Worm (Caenorhabditis elegans): Measurements from ENCODE around the gene klf-1.

DNA sequence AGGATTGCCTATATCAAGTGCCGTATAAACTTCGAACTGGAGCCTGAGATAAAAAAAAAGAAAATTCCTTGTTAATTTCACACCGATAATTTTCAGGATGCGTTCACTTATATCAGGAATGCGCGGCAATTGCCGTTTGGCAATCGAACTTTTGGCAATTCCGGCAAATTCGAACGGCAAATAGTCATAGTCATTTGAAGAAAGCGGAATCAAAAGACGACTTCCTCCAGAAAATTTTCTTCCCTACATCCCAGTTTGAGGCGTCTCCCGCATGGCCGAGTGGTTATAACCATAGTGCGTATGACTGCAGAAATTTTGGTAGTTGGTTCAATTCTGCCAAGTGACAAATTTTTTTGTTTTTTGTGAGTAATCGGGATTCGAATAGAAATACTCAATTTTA lies 18.7 kb upstream of the klf-1 start, which contains the start of gene F56F11.4:
- no peak for TF ChIP-seq unc-39 (tag; optimal IDR thresholded peaks at IDR 0.05)
- TF ChIP-seq tbx-8 (GFP tag; optimal IDR thresholded peaks at IDR 0.05), result no peak
- TF ChIP-seq pha-4 (tag; optimal IDR thresholded peaks at IDR 0.05), result no peak
- no peak for TF ChIP-seq elt-1 (tag; optimal IDR thresholded peaks at IDR 0.05; ENCODE audit: borderline replicate concordance, insufficient read depth)
- no peak for TF ChIP-seq snpc-4 (tag; optimal IDR thresholded peaks at IDR 0.05)
- no peak for TF ChIP-seq unc-62 (GFP tag; optimal IDR thresholded peaks at IDR 0.05)
- no peak for TF ChIP-seq elt-3 (tag; optimal IDR thresholded peaks at IDR 0.05)
- TF ChIP-seq mep-1 (tag; optimal IDR thresholded peaks at IDR 0.05), result no peak
- no peak for TF ChIP-seq ceh-83 (GFP tag; optimal IDR thresholded peaks at IDR 0.05)
- no peak for TF ChIP-seq nhr-28 (tag; optimal IDR thresholded peaks at IDR 0.05)
- TF ChIP-seq blmp-1 (tag; optimal IDR thresholded peaks at IDR 0.05), result no peak

Measured in whole organism, mixed stage, embryonic.